Fruit fly (Drosophila melanogaster): ENCODE measurements around the gene CG44437.

CG44437 gene

dm6 chrX:13233811-13234737 lies 32.0 kb upstream of the CG44437 start (continued):
- TF ChIP-seq Sox14 (GFP tag; optimal IDR thresholded peaks at IDR 0.05) (peak; percentile 74), dac (GFP tag; optimal IDR thresholded peaks at IDR 0.05) (no peak), Sox15 (GFP tag; optimal IDR thresholded peaks at IDR 0.05) (peak; percentile 60), CG9139 (GFP tag; optimal IDR thresholded peaks at IDR 0.05) (peak; percentile 88), CG4318 (GFP tag; optimal IDR thresholded peaks at IDR 0.05) (peak; percentile 49), Met (GFP tag; optimal IDR thresholded peaks at IDR 0.05) (peak; percentile 76), CG6276 (GFP tag; optimal IDR thresholded peaks at IDR 0.05) (peak; percentile 30), topi (GFP tag; optimal IDR thresholded peaks at IDR 0.05) (peak; percentile 78), Eip75B (GFP tag; optimal IDR thresholded peaks at IDR 0.05) (peak; percentile 85), CG11902 (GFP tag; optimal IDR thresholded peaks at IDR 0.05) (peak; percentile 47), CG31627 (GFP tag; optimal IDR thresholded peaks at IDR 0.05) (peak; percentile 67)

- TF ChIP-seq CG11902 (GFP tag; optimal IDR thresholded peaks at IDR 0.05) (no peak), pdm3 (GFP tag; optimal IDR thresholded peaks at IDR 0.05) (peak; percentile 23), vri (GFP tag; optimal IDR thresholded peaks at IDR 0.05) (no peak), CG8119 (GFP tag; IDR thresholded peaks at IDR 0.05) (peak; percentile 49; the same call in 1 of the 3 replicates), CG31627 (GFP tag; optimal IDR thresholded peaks at IDR 0.05) (no peak), Ets96B (tag; optimal IDR thresholded peaks at IDR 0.05) (no peak), esn (GFP tag; optimal IDR thresholded peaks at IDR 0.05) (no peak), CG32006 (GFP tag; optimal IDR thresholded peaks at IDR 0.05) (peak; percentile 68), fkh (GFP tag; optimal IDR thresholded peaks at IDR 0.05) (peak; percentile 2), Ets21C (GFP tag; optimal IDR thresholded peaks at IDR 0.05) (no peak), CG16779 (tag; optimal IDR thresholded peaks at IDR 0.05) (no peak), spab (GFP tag; optimal IDR thresholded peaks at IDR 0.05) (no peak), Eip93F (GFP tag; optimal IDR thresholded peaks at IDR 0.05) (no peak), Met (GFP tag; optimal IDR thresholded peaks at IDR 0.05) (no peak), Eip78C (GFP tag) (peak; percentile 61), CG11762 (GFP tag; optimal IDR thresholded peaks at IDR 0.05; ENCODE audit: insufficient read depth) (no peak), Lpt (GFP tag; optimal IDR thresholded peaks at IDR 0.05) (peak; percentile 5), Blimp-1 (GFP tag; optimal IDR thresholded peaks at IDR 0.05) (no peak), Hr39 (GFP tag; optimal IDR thresholded peaks at IDR 0.05) (no peak), acj6 (GFP tag; optimal IDR thresholded peaks at IDR 0.05) (peak; percentile 33), CG15336 (GFP tag; IDR thresholded peaks at IDR 0.05) (peak; percentile 62), net (GFP tag; optimal IDR thresholded peaks at IDR 0.05) (peak; percentile 22), CG3919 (GFP tag; optimal IDR thresholded peaks at IDR 0.05) (peak; percentile 14), CG10631 (GFP tag; optimal IDR thresholded peaks at IDR 0.05) (peak; percentile 20), CG9139 (GFP tag; optimal IDR thresholded peaks at IDR 0.05) (no peak), CG8319 (GFP tag; optimal IDR thresholded peaks at IDR 0.05) (no peak), Sox102F (GFP tag; optimal IDR thresholded peaks at IDR 0.05) (no peak), Hr4 (GFP tag; optimal IDR thresholded peaks at IDR 0.05) (peak; percentile 68), Sox14 (GFP tag; optimal IDR thresholded peaks at IDR 0.05) (no peak), CG11294 (GFP tag; IDR thresholded peaks at IDR 0.05) (peak; percentile 65), OdsH (GFP tag; optimal IDR thresholded peaks at IDR 0.05) (peak; percentile 12), CG6276 (GFP tag; optimal IDR thresholded peaks at IDR 0.05) (peak; percentile 21), CG6163 (GFP tag; IDR thresholded peaks at IDR 0.05) (peak; percentile 72), Eip75B (GFP tag; optimal IDR thresholded peaks at IDR 0.05) (peak; percentile 3), achi (GFP tag; optimal IDR thresholded peaks at IDR 0.05) (no peak), lz (GFP tag; optimal IDR thresholded peaks at IDR 0.05) (peak; percentile 7), fd59A (GFP tag; optimal IDR thresholded peaks at IDR 0.05) (no peak), Sox15 (GFP tag; optimal IDR thresholded peaks at IDR 0.05) (no peak), topi (GFP tag; optimal IDR thresholded peaks at IDR 0.05) (no peak), eg (GFP tag; IDR thresholded peaks at IDR 0.05) (peak; percentile 64), CG10669 (GFP tag; optimal IDR thresholded peaks at IDR 0.05) (no peak), Smox (GFP tag; optimal IDR thresholded peaks at IDR 0.05) (no peak), fd85E (GFP tag; optimal IDR thresholded peaks at IDR 0.05) (no peak), CG4318 (GFP tag; optimal IDR thresholded peaks at IDR 0.05) (peak; percentile 53)
These were observed 30.5 kb upstream of the CG44437 start for dm6 chrX:13232406-13233195.

Measured in whole organism, prepupa.